Fruit fly (Drosophila melanogaster) whole organism, prepupa: Measurements from ENCODE around the gene Cyp4d20.

Experiments
- Blimp-1 ChIP-seq: fragments of 200-800 bp; sonication (Bioruptor generic); optimal IDR thresholded peaks from 3 replicates; lab custom pipeline; 2017; ENCODE audit warnings: missing biosample characterization, missing genetic modification characterization, mild to moderate bottlenecking, moderate library complexity, missing genetic modification reagents
- CG10631 ChIP-seq: fragments of 200-800 bp; sonication (Bioruptor generic); optimal IDR thresholded peaks from 2 replicates; lab custom pipeline; 2016; ENCODE audit warnings: missing biosample characterization, missing genetic modification characterization
- CG10669 ChIP-seq: fragments of 200-800 bp; sonication (Bioruptor generic); optimal IDR thresholded peaks from 3 replicates; lab custom pipeline; 2018; ENCODE audit warnings: missing biosample characterization, mild to moderate bottlenecking, missing genetic modification characterization, moderate library complexity
- CG11294 ChIP-seq: fragments of 200-800 bp; sonication (Bioruptor generic); IDR thresholded peaks from 2 replicates; pipeline ENCODE4 v1.3.6; 2022; ENCODE audit warnings: missing biosample characterization, missing genetic modification characterization
- CG11902 ChIP-seq: fragments of 200-800 bp; sonication (Bioruptor generic); optimal IDR thresholded peaks from 3 replicates; lab custom pipeline; 2016; ENCODE audit warnings: missing biosample characterization, missing genetic modification characterization
- CG15336 ChIP-seq: fragments of 200-800 bp; sonication (Bioruptor generic); IDR thresholded peaks from 2 replicates; pipeline ENCODE4 v1.3.6; 2022; ENCODE audit warnings: missing biosample characterization, missing genetic modification characterization
- CG1621 ChIP-seq: fragments of 200-800 bp; sonication (Bioruptor generic); optimal IDR thresholded peaks from 3 replicates; lab custom pipeline; 2018; ENCODE audit warnings: missing biosample characterization, mild to moderate bottlenecking, missing genetic modification characterization
- CG16779 ChIP-seq: fragments of 200-800 bp; sonication (Bioruptor generic); optimal IDR thresholded peaks from 3 replicates; lab custom pipeline; 2017; ENCODE audit warnings: missing biosample characterization, mild to moderate bottlenecking, missing genetic modification characterization
- CG31627 ChIP-seq: fragments of 200-800 bp; sonication (Bioruptor generic); optimal IDR thresholded peaks from 3 replicates; lab custom pipeline; 2016; ENCODE audit warnings: missing biosample characterization, missing genetic modification characterization
- CG32006 ChIP-seq: fragments of 200-800 bp; sonication (Bioruptor generic); optimal IDR thresholded peaks from 3 replicates; lab custom pipeline; 2017; ENCODE audit warnings: missing biosample characterization, mild to moderate bottlenecking, missing genetic modification characterization
- CG3919 ChIP-seq: fragments of 200-800 bp; sonication (Bioruptor generic); optimal IDR thresholded peaks from 3 replicates; lab custom pipeline; 2016; ENCODE audit warnings: missing biosample characterization, missing genetic modification characterization
- CG4318 ChIP-seq: fragments of 200-800 bp; sonication (Bioruptor generic); optimal IDR thresholded peaks from 3 replicates; lab custom pipeline; 2017; ENCODE audit warnings: missing biosample characterization, mild to moderate bottlenecking, missing genetic modification characterization
- CG6792 ChIP-seq: fragments of 200-800 bp; sonication (Bioruptor generic); optimal IDR thresholded peaks from 3 replicates; lab custom pipeline; 2016; ENCODE audit warnings: missing biosample characterization, missing genetic modification characterization
- CG7368 ChIP-seq: fragments of 200-800 bp; sonication (Bioruptor generic); optimal IDR thresholded peaks from 3 replicates; lab custom pipeline; 2016; ENCODE audit warnings: missing biosample characterization, missing genetic modification characterization
- CG8119 ChIP-seq: fragments of 200-800 bp; sonication (Bioruptor generic); IDR thresholded peaks from 3 replicates; pipeline ENCODE4 v1.3.6; 2022; ENCODE audit warnings: missing biosample characterization, missing genetic modification characterization
- CG8319 ChIP-seq: fragments of 200-800 bp; sonication (Bioruptor generic); optimal IDR thresholded peaks from 3 replicates; lab custom pipeline; 2016; ENCODE audit warnings: missing biosample characterization, missing genetic modification characterization
- CG8632 ChIP-seq: fragments of 200-800 bp; sonication (Bioruptor generic); optimal IDR thresholded peaks from 3 replicates; lab custom pipeline; 2016; ENCODE audit warnings: missing biosample characterization, missing genetic modification characterization
- CG9139 ChIP-seq: fragments of 200-800 bp; sonication (Bioruptor generic); optimal IDR thresholded peaks from 3 replicates; lab custom pipeline; 2017; ENCODE audit warnings: missing biosample characterization, mild to moderate bottlenecking, missing genetic modification characterization
- Eip78C ChIP-seq: fragments of 200-800 bp; sonication (Bioruptor generic); peaks from one replicate; lab custom pipeline; 2016; ENCODE audit warnings: missing biosample characterization, missing genetic modification characterization
- Eip93F ChIP-seq: fragments of 200-800 bp; sonication (Bioruptor generic); optimal IDR thresholded peaks from 2 replicates; lab custom pipeline; 2016; ENCODE audit warnings: missing biosample characterization, mild to moderate bottlenecking, missing genetic modification characterization
- Ets21C ChIP-seq: fragments of 200-800 bp; sonication (Bioruptor generic); optimal IDR thresholded peaks from 3 replicates; lab custom pipeline; 2016; ENCODE audit warnings: missing biosample characterization, missing genetic modification characterization
- Hr38 ChIP-seq: sonication (Bioruptor generic); optimal IDR thresholded peaks from 2 replicates; lab custom pipeline; 2016; ENCODE audit warnings: missing biosample characterization, missing genetic modification characterization
- Hr4 ChIP-seq: fragments of 200-800 bp; sonication (Bioruptor generic); optimal IDR thresholded peaks from 3 replicates; lab custom pipeline; 2016; ENCODE audit warnings: missing biosample characterization, missing genetic modification characterization
- Met ChIP-seq: fragments of 200-800 bp; sonication (Bioruptor generic); optimal IDR thresholded peaks from 3 replicates; lab custom pipeline; 2016; ENCODE audit warnings: missing biosample characterization, missing genetic modification characterization
- OdsH ChIP-seq: fragments of 200-800 bp; sonication (Bioruptor generic); optimal IDR thresholded peaks from 3 replicates; lab custom pipeline; 2016; ENCODE audit warnings: missing biosample characterization, missing genetic modification characterization
- Smox ChIP-seq: fragments of 200-800 bp; sonication (Bioruptor generic); optimal IDR thresholded peaks from 3 replicates; lab custom pipeline; 2016; ENCODE audit warnings: missing biosample characterization, missing genetic modification characterization
- Sox102F ChIP-seq: fragments of 200-800 bp; sonication (Bioruptor generic); optimal IDR thresholded peaks from 2 replicates; lab custom pipeline; 2016; ENCODE audit warnings: missing biosample characterization, mild to moderate bottlenecking, missing genetic modification characterization
- Sox14 ChIP-seq: fragments of 200-800 bp; sonication (Bioruptor generic); optimal IDR thresholded peaks from 3 replicates; lab custom pipeline; 2016; ENCODE audit warnings: missing biosample characterization, missing genetic modification characterization
- Sox15 ChIP-seq: fragments of 200-800 bp; sonication (Bioruptor generic); optimal IDR thresholded peaks from 3 replicates; lab custom pipeline; 2016; ENCODE audit warnings: missing biosample characterization, missing genetic modification characterization
- acj6 ChIP-seq: fragments of 200-800 bp; sonication (Bioruptor generic); optimal IDR thresholded peaks from 3 replicates; lab custom pipeline; 2016; ENCODE audit warnings: missing biosample characterization, missing genetic modification characterization
- dac ChIP-seq: fragments of 200-800 bp; sonication (Bioruptor generic); optimal IDR thresholded peaks from 2 replicates; lab custom pipeline; 2017; ENCODE audit warnings: missing biosample characterization, mild to moderate bottlenecking, missing genetic modification characterization
- dsx ChIP-seq: fragments of 200-800 bp; optimal IDR thresholded peaks from 3 replicates; lab custom pipeline; 2019; ENCODE audit warnings: missing biosample characterization, mild to moderate bottlenecking, missing genetic modification characterization, moderate library complexity; ENCODE audit not compliant: poor library complexity, severe bottlenecking
- eg ChIP-seq: fragments of 200-800 bp; sonication (Bioruptor generic); IDR thresholded peaks from 3 replicates; pipeline ENCODE4 v1.3.6; 2022; ENCODE audit warnings: missing biosample characterization, missing genetic modification characterization
- esn ChIP-seq: fragments of 200-800 bp; sonication (Bioruptor generic); optimal IDR thresholded peaks from 2 replicates; lab custom pipeline; 2016; ENCODE audit warnings: missing biosample characterization, mild to moderate bottlenecking, missing genetic modification characterization, moderate library complexity
- fd85E ChIP-seq: fragments of 200-800 bp; sonication (Bioruptor generic); optimal IDR thresholded peaks from 3 replicates; lab custom pipeline; 2016; ENCODE audit warnings: missing biosample characterization, missing genetic modification characterization
- fkh ChIP-seq: fragments of 200-800 bp; sonication (Bioruptor generic); optimal IDR thresholded peaks from 3 replicates; lab custom pipeline; 2017; ENCODE audit warnings: missing biosample characterization, mild to moderate bottlenecking, missing genetic modification characterization, moderate library complexity
- net ChIP-seq: fragments of 200-800 bp; sonication (Bioruptor generic); optimal IDR thresholded peaks from 3 replicates; lab custom pipeline; 2016; ENCODE audit warnings: missing biosample characterization, missing genetic modification characterization
- pdm3 ChIP-seq: fragments of 200-800 bp; sonication (Bioruptor generic); optimal IDR thresholded peaks from 3 replicates; lab custom pipeline; 2016; ENCODE audit warnings: missing biosample characterization, missing genetic modification characterization
- salr ChIP-seq, 2 experiments: fragments of 200-800 bp; sonication (Bioruptor generic); optimal IDR thresholded peaks; 3 replicates each; lab custom pipeline; 2016 to 2018; ENCODE audit warnings: missing biosample characterization in 2 of 2, missing genetic modification characterization in 2 of 2, mild to moderate bottlenecking in 1 of 2
- spab ChIP-seq: fragments of 200-800 bp; sonication (Bioruptor generic); optimal IDR thresholded peaks from 2 replicates; lab custom pipeline; 2017; ENCODE audit warnings: missing biosample characterization, mild to moderate bottlenecking, missing genetic modification characterization, missing genetic modification reagents
- ss ChIP-seq, 2 experiments: fragments of 200-800 bp; sonication (Bioruptor generic); optimal IDR thresholded peaks; 2 replicates in 1 of 2; 3 replicates in 1 of 2; lab custom pipeline; 2017 to 2018; ENCODE audit warnings: mild to moderate bottlenecking in 2 of 2, missing biosample characterization in 2 of 2, missing genetic modification characterization in 2 of 2, moderate library complexity in 1 of 2
- svp ChIP-seq: fragments of 200-800 bp; sonication (Bioruptor generic); peaks from one replicate; lab custom pipeline; 2016; ENCODE audit warnings: missing biosample characterization, missing genetic modification characterization
- topi ChIP-seq: fragments of 200-800 bp; sonication (Bioruptor generic); optimal IDR thresholded peaks from 3 replicates; lab custom pipeline; 2016; ENCODE audit warnings: missing biosample characterization, missing genetic modification characterization
- vri ChIP-seq: fragments of 200-800 bp; sonication (Bioruptor generic); optimal IDR thresholded peaks from 3 replicates; lab custom pipeline; 2016; ENCODE audit warnings: missing biosample characterization, mild to moderate bottlenecking, missing genetic modification characterization

Gene Cyp4d20

dm6 chr3L:2494183-2494541 is 15.9 kb upstream of the Cyp4d20 start (continued):
- TF ChIP-seq Eip78C (peak; percentile 98), fkh (GFP tag; lab: Kevin White, UChicago) (peak; percentile 67), CG3919 (GFP tag; lab: Kevin White, UChicago) (peak; percentile 94), Hr4 (GFP tag; lab: Kevin White, UChicago) (peak; percentile 76), CG11294 (GFP tag; lab: Robert Waterston, UW) (peak; percentile 82), CG10669 (GFP tag; lab: Kevin White, UChicago) (peak; percentile 91), svp (GFP tag; lab: Kevin White, UChicago) (peak; percentile 98), fd85E (peak; percentile 78), topi (GFP tag; lab: Kevin White, UChicago) (peak; percentile 95), Met (peak; percentile 89), Sox14 (GFP tag; lab: Kevin White, UChicago) (peak; percentile 86), acj6 (peak; percentile 83), CG32006 (GFP tag; lab: Kevin White, UChicago) (peak; percentile 77), Eip93F (GFP tag; lab: Kevin White, UChicago) (peak; percentile 89), dsx (GFP tag; lab: Kevin White, UChicago) (peak; percentile 75), CG1621 (tag; lab: Kevin White, UChicago) (peak; percentile 61), eg (GFP tag; lab: Robert Waterston, UW) (peak; percentile 90), net (peak; percentile 82), Smox (peak; percentile 90), OdsH (GFP tag; lab: Kevin White, UChicago) (peak; percentile 83), CG10631 (GFP tag; lab: Kevin White, UChicago) (peak; percentile 77), salr (GFP tag; optimal IDR thresholded peaks at IDR 0.05; lab: Kevin White, UChicago) (peak; percentile 54 to 58), Ets21C (GFP tag; lab: Kevin White, UChicago) (peak; percentile 79), CG16779 (peak; percentile 89), Sox102F (GFP tag; lab: Kevin White, UChicago) (peak; percentile 86), pdm3 (GFP tag; lab: Kevin White, UChicago) (peak; percentile 84), CG31627 (GFP tag; lab: Kevin White, UChicago) (peak; percentile 86), CG4318 (GFP tag; lab: Kevin White, UChicago) (peak; percentile 65), CG8119 (peak; percentile 87), ss (GFP tag; optimal IDR thresholded peaks at IDR 0.05; lab: Kevin White, UChicago) (peak; percentile 86 to 93), CG6792 (GFP tag; lab: Kevin White, UChicago) (peak; percentile 89)

DNA sequence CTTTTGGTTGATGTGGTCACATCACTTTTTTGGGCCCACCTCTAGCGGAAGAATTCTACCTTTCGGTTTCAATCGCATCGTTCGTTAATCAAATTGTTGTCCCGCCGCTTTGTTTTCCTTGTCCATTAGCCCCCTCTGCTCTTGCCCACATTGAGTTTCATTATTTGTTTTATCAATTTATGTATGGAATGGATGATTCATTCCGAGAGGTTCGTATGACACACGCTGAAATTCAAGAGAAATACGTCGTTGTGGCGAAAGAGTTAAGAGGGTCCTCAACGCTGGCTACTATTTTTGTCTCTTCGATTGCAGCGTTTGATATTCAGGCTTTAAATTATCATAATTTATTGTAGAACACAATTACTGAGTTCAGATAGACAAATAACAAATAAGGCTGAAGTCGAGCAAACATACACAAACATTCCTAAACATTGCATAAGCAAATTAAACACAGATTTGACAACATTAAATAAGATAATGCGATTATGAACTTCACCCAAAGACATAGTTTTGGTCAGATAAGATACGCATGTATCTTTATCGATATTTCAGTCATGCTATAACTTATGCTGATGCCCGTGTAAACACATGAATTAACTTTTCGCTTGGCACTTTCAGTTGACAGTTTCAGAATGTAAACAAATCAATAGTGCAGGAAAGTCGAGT is 15.4 kb upstream of the Cyp4d20 start:
- no peak for TF ChIP-seq fd85E
- TF ChIP-seq ss (GFP tag; optimal IDR thresholded peaks at IDR 0.05; lab: Kevin White, UChicago): no peak
- peak; percentile 42 for TF ChIP-seq Sox14 (GFP tag; lab: Kevin White, UChicago)
- TF ChIP-seq Eip93F (GFP tag; lab: Kevin White, UChicago): peak; percentile 12
- no peak for TF ChIP-seq CG8319 (GFP tag; lab: Kevin White, UChicago)
- TF ChIP-seq CG8119: no peak
- no peak for TF ChIP-seq Sox102F (GFP tag; lab: Kevin White, UChicago)
- TF ChIP-seq CG9139 (GFP tag; lab: Kevin White, UChicago): no peak
- TF ChIP-seq pdm3 (GFP tag; lab: Kevin White, UChicago): no peak
- no peak for TF ChIP-seq OdsH (GFP tag; lab: Kevin White, UChicago)
- no peak for TF ChIP-seq net
- no peak for TF ChIP-seq dsx (GFP tag; lab: Kevin White, UChicago)
- peak; percentile 76 for TF ChIP-seq fkh (GFP tag; lab: Kevin White, UChicago)
- TF ChIP-seq Hr4 (GFP tag; lab: Kevin White, UChicago): no peak
- TF ChIP-seq esn: no peak
- TF ChIP-seq Hr38: no peak
- no peak for TF ChIP-seq CG11902 (GFP tag; lab: Kevin White, UChicago)
- no peak for TF ChIP-seq CG8632 (GFP tag; lab: Kevin White, UChicago)
- TF ChIP-seq CG7368 (GFP tag; lab: Kevin White, UChicago): no peak
- no peak for TF ChIP-seq CG11294 (GFP tag; lab: Robert Waterston, UW)
- no peak for TF ChIP-seq CG6792 (GFP tag; lab: Kevin White, UChicago)
- TF ChIP-seq Blimp-1 (GFP tag; lab: Kevin White, UChicago): peak; percentile 19
- TF ChIP-seq spab: no peak
- no peak for TF ChIP-seq Sox15 (GFP tag; lab: Kevin White, UChicago)
- TF ChIP-seq vri (GFP tag; lab: Kevin White, UChicago): peak; percentile 38
- TF ChIP-seq dac: no peak
- TF ChIP-seq CG15336 (GFP tag; lab: Robert Waterston, UW): no peak
- TF ChIP-seq Met: no peak
